Fruit fly (Drosophila melanogaster): ENCODE measurements around the gene nrv2.

nrv2 gene

dm6 chr2L:6821631-6822030 lies 23.0 kb upstream of the nrv2 start, which contains the start of gene sens-2 (continued):
- TF ChIP-seq Scr (GFP tag; IDR thresholded peaks at IDR 0.05; ENCODE audit: partially characterized antibody) (peak; percentile 14; the same call in 1 of the 2 replicates), H15 (GFP tag; IDR thresholded peaks at IDR 0.05) (no peak), fu2 (GFP tag; optimal IDR thresholded peaks at IDR 0.05) (no peak), bigmax (GFP tag; optimal IDR thresholded peaks at IDR 0.05) (no peak), E2f1 (GFP tag; IDR thresholded peaks at IDR 0.05) (no peak), sob (GFP tag; IDR thresholded peaks at IDR 0.05) (no peak), H2.0 (GFP tag; IDR thresholded peaks at IDR 0.05) (no peak), CG10147 (GFP tag; optimal IDR thresholded peaks at IDR 0.05) (no peak), knrl (GFP tag; IDR thresholded peaks at IDR 0.05; ENCODE audit: partially characterized antibody) (no peak; the same call in 2 of the 3 replicates), CG34422 (GFP tag; IDR thresholded peaks at IDR 0.05) (no peak), repo (GFP tag; optimal IDR thresholded peaks at IDR 0.05) (no peak), CG10654 (GFP tag; optimal IDR thresholded peaks at IDR 0.05) (no peak), Poxn (GFP tag; IDR thresholded peaks at IDR 0.05) (no peak), CG6791 (GFP tag; IDR thresholded peaks at IDR 0.05; ENCODE audit: partially characterized antibody) (no peak), CG13624 (GFP tag; optimal IDR thresholded peaks at IDR 0.05) (no peak), CG10321 (GFP tag; IDR thresholded peaks at IDR 0.05) (peak; percentile 94), ATbp (GFP tag; optimal IDR thresholded peaks at IDR 0.05) (no peak), Sry-β (GFP tag; optimal IDR thresholded peaks at IDR 0.05) (no peak), CG15269 (tag; optimal IDR thresholded peaks at IDR 0.05) (no peak), cas (GFP tag; IDR thresholded peaks at IDR 0.05) (no peak), HLH3B (GFP tag; IDR thresholded peaks at IDR 0.05) (no peak), CG5953 (GFP tag; IDR thresholded peaks at IDR 0.05) (no peak), vnd (GFP tag; IDR thresholded peaks at IDR 0.05; ENCODE audit: partially characterized antibody) (no peak), unpg (GFP tag; optimal IDR thresholded peaks at IDR 0.05) (no peak), CG31441 (GFP tag; IDR thresholded peaks at IDR 0.05) (no peak), insv (GFP tag; optimal IDR thresholded peaks at IDR 0.05) (peak; percentile 95 to 98), mam (GFP tag; optimal IDR thresholded peaks at IDR 0.05) (no peak), trem (tag; optimal IDR thresholded peaks at IDR 0.05) (no peak), cad (GFP tag; optimal IDR thresholded peaks at IDR 0.05) (no peak), Sry-δ (GFP tag; optimal IDR thresholded peaks at IDR 0.05) (no peak), ranshi (GFP tag; IDR thresholded peaks at IDR 0.05) (no peak), ci (GFP tag; IDR thresholded peaks at IDR 0.05) (peak; percentile 76; the same call in 2 of the 3 replicates), Sox100B (GFP tag; optimal IDR thresholded peaks at IDR 0.05) (no peak), Stat92E (GFP tag; optimal IDR thresholded peaks at IDR 0.05) (no peak), HLHmδ (GFP tag; optimal IDR thresholded peaks at IDR 0.05) (peak; percentile 83), fd3F (GFP tag; optimal IDR thresholded peaks at IDR 0.05) (no peak), Hand (GFP tag; optimal IDR thresholded peaks at IDR 0.05) (no peak), CG10209 (GFP tag; optimal IDR thresholded peaks at IDR 0.05) (no peak), Lhr (GFP tag; optimal IDR thresholded peaks at IDR 0.05) (no peak), slou (GFP tag; optimal IDR thresholded peaks at IDR 0.05) (no peak), Vsx1 (GFP tag; optimal IDR thresholded peaks at IDR 0.05) (no peak), ems (GFP tag; optimal IDR thresholded peaks at IDR 0.05) (no peak), CG9932 (GFP tag; IDR thresholded peaks at IDR 0.05) (no peak), dati (GFP tag; IDR thresholded peaks at IDR 0.05) (no peak), Ravus (GFP tag; IDR thresholded peaks at IDR 0.05) (no peak), CG7928 (GFP tag; optimal IDR thresholded peaks at IDR 0.05) (no peak), gfzf (GFP tag; optimal IDR thresholded peaks at IDR 0.05) (no peak), CG11247 (GFP tag; IDR thresholded peaks at IDR 0.05) (no peak), CG9817 (tag; optimal IDR thresholded peaks at IDR 0.05) (no peak), CG6765 (GFP tag; optimal IDR thresholded peaks at IDR 0.05) (no peak), nerfin-2 (GFP tag; IDR thresholded peaks at IDR 0.05; ENCODE audit: partially characterized antibody) (no peak), ssp (GFP tag; IDR thresholded peaks at IDR 0.05) (no peak)
